Worm (Caenorhabditis elegans) whole organism, L4 larva: Measurements from ENCODE around the gene cyld-1.

Experiments
- R02D3.7 ChIP-seq: fragments of 150-350 bp; sonication (generic microtip); optimal IDR thresholded peaks from 3 replicates; lab custom pipeline; 2014; ENCODE audit warnings: missing biosample characterization, missing genetic modification characterization
- aha-1 ChIP-seq: fragments of 150-350 bp; peaks from one replicate; lab custom pipeline; 2014; ENCODE audit warnings: missing biosample characterization, missing genetic modification characterization
- daf-16 ChIP-seq, 3 experiments: sonication (generic microtip); optimal IDR thresholded peaks; 2 replicates each; lab custom pipeline; 2016 to 2017; ENCODE audit warnings: missing genetic modification characterization in 3 of 3, missing genetic modification reagents in 3 of 3, mild to moderate bottlenecking in 2 of 3, missing compliant biosample characterization in 2 of 3, missing biosample characterization in 1 of 3, moderate library complexity in 1 of 3
- dmd-6 ChIP-seq: fragments of 200-800 bp; sonication (Bioruptor generic); IDR thresholded peaks from 2 replicates; pipeline ENCODE4 v1.3.6; 2022; ENCODE audit warnings: missing genetic modification reagents, missing genetic modification characterization, missing compliant biosample characterization
- duxl-1 ChIP-seq: sonication (generic microtip); optimal IDR thresholded peaks from 2 replicates; lab custom pipeline; 2016; ENCODE audit warnings: mild to moderate bottlenecking, missing genetic modification characterization, moderate library complexity, missing compliant biosample characterization; ENCODE audit not compliant: poor library complexity
- dve-1 ChIP-seq: sonication (generic microtip); optimal IDR thresholded peaks from 2 replicates; lab custom pipeline; 2017; ENCODE audit warnings: antibody characterized with exemption, mild to moderate bottlenecking, missing genetic modification characterization, missing compliant biosample characterization; ENCODE audit not compliant: insufficient read depth
- egl-27 ChIP-seq: sonication (generic microtip); optimal IDR thresholded peaks from 3 replicates; lab custom pipeline; 2017; ENCODE audit warnings: missing biosample characterization, missing genetic modification reagents, missing genetic modification characterization
- hlh-11 ChIP-seq: fragments of 200-800 bp; sonication (Bioruptor generic); optimal IDR thresholded peaks from 2 replicates; lab custom pipeline; 2018; ENCODE audit warnings: mild to moderate bottlenecking, missing genetic modification characterization, missing compliant biosample characterization
- hlh-30 ChIP-seq: sonication (generic microtip); optimal IDR thresholded peaks from 2 replicates; lab custom pipeline; 2017; ENCODE audit warnings: antibody characterized with exemption, mild to moderate bottlenecking, missing genetic modification characterization, missing compliant biosample characterization; ENCODE audit not compliant: insufficient read depth
- hmg-1.1 ChIP-seq: fragments of 200-800 bp; sonication (Bioruptor generic); IDR thresholded peaks from 2 replicates; pipeline ENCODE4 v1.3.6; 2022; ENCODE audit warnings: missing genetic modification reagents, missing genetic modification characterization, missing compliant biosample characterization
- lim-7 ChIP-seq: fragments of 200-800 bp; sonication (Bioruptor generic); IDR thresholded peaks from 2 replicates; pipeline ENCODE4 v1.3.6; 2022; ENCODE audit warnings: missing genetic modification characterization, missing compliant biosample characterization
- lin-15B ChIP-seq: fragments of 150-350 bp; sonication (generic microtip); optimal IDR thresholded peaks from 3 replicates; lab custom pipeline; 2014; ENCODE audit warnings: missing biosample characterization, missing genetic modification characterization
- lir-3 ChIP-seq: sonication (generic microtip); optimal IDR thresholded peaks from 2 replicates; lab custom pipeline; 2016; ENCODE audit warnings: mild to moderate bottlenecking, missing genetic modification characterization, missing compliant biosample characterization
- madf-5 ChIP-seq, 2 experiments: fragments of 200-800 bp; sonication (Bioruptor generic); IDR thresholded peaks; 2 replicates each; pipeline ENCODE4 v1.3.6; 2022; ENCODE audit warnings: missing compliant biosample characterization in 2 of 2, missing genetic modification characterization in 2 of 2
- mdl-1 ChIP-seq, 2 experiments: fragments of 150-350 bp in 1 of 2; sonication (generic microtip) in 1 of 2; optimal IDR thresholded peaks; 2 replicates each; lab custom pipeline; 2014 to 2017; ENCODE audit warnings: missing biosample characterization in 2 of 2, missing genetic modification characterization in 2 of 2
- mdt-29 ChIP-seq: fragments of 200-800 bp; sonication (Bioruptor generic); IDR thresholded peaks from 2 replicates; pipeline ENCODE4 v1.3.6; 2022; ENCODE audit warnings: missing genetic modification reagents, missing genetic modification characterization, missing compliant biosample characterization
- mep-1 ChIP-seq: fragments of 150-350 bp; sonication (generic microtip); optimal IDR thresholded peaks from 3 replicates; lab custom pipeline; 2014; ENCODE audit warnings: missing biosample characterization, missing genetic modification characterization
- mes-2 ChIP-seq: sonication (generic microtip); optimal IDR thresholded peaks from 2 replicates; lab custom pipeline; 2016; ENCODE audit warnings: missing genotype, mild to moderate bottlenecking, missing genetic modification characterization, missing compliant biosample characterization; ENCODE audit not compliant: poor library complexity, severe bottlenecking
- mxl-2 ChIP-seq: fragments of 200-800 bp; sonication (Bioruptor generic); conservative IDR thresholded peaks from 2 replicates; pipeline ENCODE4 v1.3.6; 2022; ENCODE audit warnings: missing genetic modification reagents, missing genetic modification characterization, missing compliant biosample characterization
- mxl-3 ChIP-seq: fragments of 200-800 bp; sonication (Bioruptor generic); optimal IDR thresholded peaks from 2 replicates; lab custom pipeline; 2018; ENCODE audit warnings: mild to moderate bottlenecking, missing genetic modification characterization, missing compliant biosample characterization
- nhr-102 ChIP-seq: sonication (generic microtip); optimal IDR thresholded peaks from 2 replicates; lab custom pipeline; 2016; ENCODE audit warnings: mild to moderate bottlenecking, missing genetic modification characterization, moderate library complexity, missing compliant biosample characterization
- nhr-11 ChIP-seq: fragments of 150-350 bp; optimal IDR thresholded peaks from 2 replicates; lab custom pipeline; 2014; ENCODE audit warnings: missing biosample characterization, missing genetic modification characterization
- nhr-25 ChIP-seq: sonication (generic microtip); optimal IDR thresholded peaks from 2 replicates; lab custom pipeline; 2017; ENCODE audit warnings: missing genetic modification characterization, mild to moderate bottlenecking, missing compliant biosample characterization, antibody characterized with exemption, moderate library complexity, borderline replicate concordance; ENCODE audit not compliant: insufficient read depth
- nhr-28 ChIP-seq: fragments of 150-350 bp; optimal IDR thresholded peaks from 2 replicates; lab custom pipeline; 2014; ENCODE audit warnings: missing biosample characterization, missing genetic modification characterization
- nhr-42 ChIP-seq: fragments of 200-800 bp; sonication (Bioruptor generic); IDR thresholded peaks from 2 replicates; pipeline ENCODE4 v1.3.6; 2022; ENCODE audit warnings: missing genetic modification characterization, missing compliant biosample characterization
- nhr-48 ChIP-seq: sonication (generic microtip); optimal IDR thresholded peaks from 2 replicates; lab custom pipeline; 2016; ENCODE audit warnings: mild to moderate bottlenecking, missing genetic modification characterization, missing compliant biosample characterization
- nhr-76 ChIP-seq: fragments of 150-350 bp; optimal IDR thresholded peaks from 2 replicates; lab custom pipeline; 2014; ENCODE audit warnings: missing biosample characterization, missing genetic modification characterization
- nhr-77 ChIP-seq: fragments of 150-350 bp; optimal IDR thresholded peaks from 2 replicates; lab custom pipeline; 2014; ENCODE audit warnings: missing biosample characterization, missing genetic modification characterization
- php-3 ChIP-seq: fragments of 200-800 bp; sonication (Bioruptor generic); IDR thresholded peaks from 2 replicates; pipeline ENCODE4 v1.3.6; 2022; ENCODE audit warnings: missing genetic modification reagents, missing genetic modification characterization, missing compliant biosample characterization
- pqm-1 ChIP-seq: sonication (generic microtip); optimal IDR thresholded peaks from 2 replicates; lab custom pipeline; 2017; ENCODE audit warnings: missing biosample characterization, missing genetic modification characterization
- unc-39 ChIP-seq: sonication (generic microtip); optimal IDR thresholded peaks from 2 replicates; lab custom pipeline; 2017; ENCODE audit warnings: missing biosample characterization, missing genetic modification characterization
- unc-62 ChIP-seq, 3 experiments: fragments of 150-350 bp in 1 of 3; sonication (generic microtip); optimal IDR thresholded peaks in 2 of 3; peaks in 1 of 3; 1 replicate in 1 of 3; 2 replicates in 2 of 3; lab custom pipeline; 2014 to 2017; ENCODE audit warnings: missing biosample characterization in 3 of 3, missing genetic modification characterization in 3 of 3, missing genetic modification reagents in 3 of 3, missing genotype in 1 of 3

The cyld-1 gene

ce11 chrIII:9859133-9859775, 51.2 kb downstream of the cyld-1 start, which contains the start of gene gpdh-2:
gpdh-2 (minus strand) TSS chrIII:9859183.
- TF ChIP-seq daf-16 (GFP tag; optimal IDR thresholded peaks at IDR 0.05; lab: Kevin White, UChicago): peak in 1 of 2 experiments; percentile 81
- TF ChIP-seq daf-16 (tag; optimal IDR thresholded peaks at IDR 0.05; lab: Kevin White, UChicago): no peak
- no peak for TF ChIP-seq nhr-42 (GFP tag; lab: Robert Waterston, UW)
- no peak for TF ChIP-seq duxl-1 (tag; lab: Kevin White, UChicago)
- no peak for TF ChIP-seq mxl-3 (GFP tag; lab: Kevin White, UChicago)
- no peak for TF ChIP-seq lin-15B
- TF ChIP-seq lir-3: no peak
- no peak for TF ChIP-seq nhr-11 (tag; lab: Kevin White, UChicago)

ce11 chrIII:9858061-9858460, 52.4 kb downstream of the cyld-1 start:
- no peak for TF ChIP-seq nhr-76 (tag; lab: Kevin White, UChicago)
- peak; percentile 61 for TF ChIP-seq dve-1
- peak; percentile 38 for TF ChIP-seq pqm-1 (tag; lab: Kevin White, UChicago)
- TF ChIP-seq dmd-6 (GFP tag; lab: Robert Waterston, UW): peak; percentile 12; the same call in 1 of the 2 replicates
- TF ChIP-seq nhr-48 (tag; lab: Kevin White, UChicago): peak; percentile 32
- peak in 1 of 2 experiments; percentile 38 for TF ChIP-seq unc-62 (GFP tag; optimal IDR thresholded peaks at IDR 0.05 in 1 of 2; lab: Kevin White, UChicago)
- no peak for TF ChIP-seq unc-62 (tag; optimal IDR thresholded peaks at IDR 0.05; lab: Kevin White, UChicago)
- TF ChIP-seq hlh-11 (tag; lab: Kevin White, UChicago): peak; percentile 27
- no peak for TF ChIP-seq lim-7 (GFP tag; lab: Robert Waterston, UW)
- no peak for TF ChIP-seq daf-16 (GFP tag; optimal IDR thresholded peaks at IDR 0.05; lab: Kevin White, UChicago)
- peak; percentile 36 for TF ChIP-seq daf-16 (tag; optimal IDR thresholded peaks at IDR 0.05; lab: Kevin White, UChicago)

- TF ChIP-seq mes-2 (tag; lab: Kevin White, UChicago) (peak; percentile 21), daf-16 (GFP tag; optimal IDR thresholded peaks at IDR 0.05; lab: Kevin White, UChicago) (no peak), daf-16 (tag; optimal IDR thresholded peaks at IDR 0.05; lab: Kevin White, UChicago) (peak; percentile 90), php-3 (peak; percentile 79), nhr-28 (tag; lab: Kevin White, UChicago) (peak; percentile 27), pqm-1 (tag; lab: Kevin White, UChicago) (peak; percentile 8), hlh-30 (peak; percentile 38), hlh-11 (tag; lab: Kevin White, UChicago) (peak; percentile 54), mxl-2 (GFP tag; lab: Robert Waterston, UW) (no peak), unc-62 (GFP tag; optimal IDR thresholded peaks at IDR 0.05 in 1 of 2; lab: Kevin White, UChicago) (peak in 1 of 2 experiments; percentile 29), unc-62 (tag; optimal IDR thresholded peaks at IDR 0.05; lab: Kevin White, UChicago) (no peak), dve-1 (peak; percentile 77), nhr-25 (tag; lab: Kevin White, UChicago) (no peak), mdt-29 (GFP tag; lab: Robert Waterston, UW) (no peak), mep-1 (tag; lab: Kevin White, UChicago) (peak; percentile 8), nhr-102 (no peak), hmg-1.1 (GFP tag; lab: Robert Waterston, UW) (no peak), madf-5 (GFP tag; IDR thresholded peaks at IDR 0.05; lab: Robert Waterston, UW) (no peak), nhr-77 (peak; percentile 36), unc-39 (tag; lab: Kevin White, UChicago) (no peak), mdl-1 (tag; optimal IDR thresholded peaks at IDR 0.05; lab: Kevin White, UChicago) (peak in 1 of 2 experiments; percentile 36), egl-27 (tag; lab: Kevin White, UChicago) (no peak), dmd-6 (GFP tag; lab: Robert Waterston, UW) (peak; percentile 57), nhr-11 (tag; lab: Kevin White, UChicago) (peak; percentile 15)
These were observed 53.3 kb downstream of the cyld-1 start for ce11 chrIII:9857110-9857509.

- TF ChIP-seq aha-1: peak; percentile 88
- no peak for TF ChIP-seq R02D3.7 (tag; lab: Kevin White, UChicago)
These were observed 55.5 kb downstream of the cyld-1 start for ce11 chrIII:9854960-9855359.
